Worm (Caenorhabditis elegans) whole organism, mixed stage, embryonic: ENCODE measurements around the gene thoc-1.

ENCODE experiments used
- blmp-1 ChIP-seq: fragments of 150-350 bp; optimal IDR thresholded peaks from 2 replicates; lab custom pipeline; 2014; ENCODE audit warnings: missing biosample characterization, missing genetic modification characterization
- ceh-43 ChIP-seq: fragments of 200-800 bp; sonication (Bioruptor generic); optimal IDR thresholded peaks from 2 replicates; lab custom pipeline; 2018; ENCODE audit warnings: mild to moderate bottlenecking, missing genetic modification characterization, moderate library complexity, missing compliant biosample characterization
- ces-1 ChIP-seq: fragments of 150-350 bp; optimal IDR thresholded peaks from 2 replicates; lab custom pipeline; 2014; ENCODE audit warnings: missing biosample characterization, missing genetic modification reagents, missing genetic modification characterization
- elt-1 ChIP-seq: sonication (generic microtip); optimal IDR thresholded peaks from 2 replicates; lab custom pipeline; 2017; ENCODE audit warnings: missing genetic modification characterization, mild to moderate bottlenecking, missing compliant biosample characterization, antibody characterized with exemption, moderate library complexity, borderline replicate concordance; ENCODE audit not compliant: insufficient read depth
- elt-3 ChIP-seq: fragments of 150-350 bp; optimal IDR thresholded peaks from 2 replicates; lab custom pipeline; 2014; ENCODE audit warnings: missing biosample characterization, missing genetic modification characterization
- ham-2 ChIP-seq: fragments of 200-800 bp; sonication (Bioruptor generic); optimal IDR thresholded peaks from 2 replicates; lab custom pipeline; 2018; ENCODE audit warnings: mild to moderate bottlenecking, missing genetic modification characterization, missing compliant biosample characterization
- lin-32 ChIP-seq: fragments of 200-800 bp; sonication (Bioruptor generic); optimal IDR thresholded peaks from 2 replicates; lab custom pipeline; 2018; ENCODE audit warnings: mild to moderate bottlenecking, missing genetic modification characterization, missing compliant biosample characterization
- lsy-2 ChIP-seq: fragments of 150-350 bp; optimal IDR thresholded peaks from 2 replicates; lab custom pipeline; 2014; ENCODE audit warnings: missing biosample characterization, missing genetic modification characterization
- mls-2 ChIP-seq: sonication (generic microtip); optimal IDR thresholded peaks from 2 replicates; lab custom pipeline; 2016; ENCODE audit warnings: mild to moderate bottlenecking, missing genetic modification characterization, moderate library complexity, missing compliant biosample characterization
- nhr-237 ChIP-seq: fragments of 150-350 bp; optimal IDR thresholded peaks from 2 replicates; lab custom pipeline; 2014; ENCODE audit warnings: missing biosample characterization, missing genetic modification characterization
- nhr-76 ChIP-seq: sonication (generic microtip); optimal IDR thresholded peaks from 2 replicates; lab custom pipeline; 2017; ENCODE audit warnings: missing biosample characterization, missing genetic modification characterization
- pha-4 ChIP-seq: fragments of 150-350 bp; optimal IDR thresholded peaks from 2 replicates; lab custom pipeline; 2018; ENCODE audit warnings: missing biosample characterization, missing genetic modification reagents, missing genetic modification characterization
- unc-39 ChIP-seq: fragments of 150-350 bp; optimal IDR thresholded peaks from 2 replicates; lab custom pipeline; 2014; ENCODE audit warnings: missing biosample characterization, missing genetic modification characterization
- ztf-11 ChIP-seq: fragments of 150-350 bp; optimal IDR thresholded peaks from 2 replicates; lab custom pipeline; 2014; ENCODE audit warnings: missing biosample characterization, missing genetic modification characterization

ce11 chrII:732393-732792 lies 30.5 kb downstream of the thoc-1 start:
- TF ChIP-seq lsy-2 (peak; percentile 72), nhr-76 (tag; lab: Kevin White, UChicago) (no peak), ces-1 (GFP tag; lab: Kevin White, UChicago) (no peak), mls-2 (tag; lab: Kevin White, UChicago) (no peak), elt-3 (tag; lab: Kevin White, UChicago) (no peak), ceh-43 (GFP tag; lab: Kevin White, UChicago) (no peak), unc-39 (no peak), pha-4 (tag; lab: Kevin White, UChicago) (no peak), blmp-1 (tag; lab: Kevin White, UChicago) (no peak), ztf-11 (tag; lab: Kevin White, UChicago) (no peak), elt-1 (tag; lab: Kevin White, UChicago) (no peak), ham-2 (no peak), lin-32 (GFP tag; lab: Kevin White, UChicago) (no peak), nhr-237 (no peak)
